Worm (Caenorhabditis elegans) whole organism, L1 larva: ENCODE data around the gene fkb-1.

ENCODE experiments used
- C04F5.9 ChIP-seq: sonication (generic microtip); optimal IDR thresholded peaks from 2 replicates; lab custom pipeline; 2016; ENCODE audit warnings: missing genetic modification characterization, missing compliant biosample characterization
- C16A3.4 ChIP-seq: fragments of 150-350 bp; optimal IDR thresholded peaks from 2 replicates; lab custom pipeline; 2014; ENCODE audit warnings: missing biosample characterization, missing genetic modification characterization
- Y116A8C.19 ChIP-seq: sonication (generic microtip); optimal IDR thresholded peaks from 2 replicates; lab custom pipeline; 2016; ENCODE audit warnings: missing compliant biosample characterization, missing genetic modification characterization, borderline replicate concordance
- alr-1 ChIP-seq: fragments of 200-800 bp; sonication (Bioruptor generic); optimal IDR thresholded peaks from 2 replicates; lab custom pipeline; 2018; ENCODE audit warnings: borderline replicate concordance, mild to moderate bottlenecking, missing genetic modification characterization, missing compliant biosample characterization
- aly-2 ChIP-seq: fragments of 150-350 bp; optimal IDR thresholded peaks from 2 replicates; lab custom pipeline; 2014; ENCODE audit warnings: missing biosample characterization, missing genetic modification characterization
- ama-1 ChIP-seq: fragments of 150-350 bp; optimal IDR thresholded peaks from 2 replicates; lab custom pipeline; 2014
- blmp-1 ChIP-seq: fragments of 150-350 bp; optimal IDR thresholded peaks from 2 replicates; lab custom pipeline; 2014; ENCODE audit warnings: missing biosample characterization, missing genetic modification characterization
- ceh-63 ChIP-seq: fragments of 200-800 bp; sonication (Bioruptor generic); optimal IDR thresholded peaks from 2 replicates; lab custom pipeline; 2018; ENCODE audit warnings: mild to moderate bottlenecking, missing genetic modification characterization, missing compliant biosample characterization
- ceh-8 ChIP-seq: fragments of 200-800 bp; sonication (Bioruptor generic); optimal IDR thresholded peaks from 2 replicates; lab custom pipeline; 2018; ENCODE audit warnings: mild to moderate bottlenecking, missing genetic modification characterization, moderate library complexity, missing compliant biosample characterization
- ceh-88 ChIP-seq: fragments of 200-800 bp; sonication (Bioruptor generic); IDR thresholded peaks from 2 replicates; pipeline ENCODE4 v1.3.6; 2022; ENCODE audit warnings: missing genetic modification characterization, missing compliant biosample characterization
- ceh-90 ChIP-seq: sonication (generic microtip); optimal IDR thresholded peaks from 2 replicates; lab custom pipeline; 2016; ENCODE audit warnings: missing genetic modification characterization, missing compliant biosample characterization
- ces-1 ChIP-seq: fragments of 150-350 bp; optimal IDR thresholded peaks from 2 replicates; lab custom pipeline; 2014; ENCODE audit warnings: missing biosample characterization, missing genetic modification reagents, missing genetic modification characterization
- dsc-1 ChIP-seq: sonication (generic microtip); optimal IDR thresholded peaks from 2 replicates; lab custom pipeline; 2016; ENCODE audit warnings: mild to moderate bottlenecking, missing genetic modification characterization, missing compliant biosample characterization
- efl-1 ChIP-seq, 4 experiments: fragments of 150-350 bp; optimal IDR thresholded peaks in 3 of 4; peaks in 1 of 4; 1 replicate in 1 of 4; 2 replicates in 3 of 4; lab custom pipeline; 2014; ENCODE audit warnings: missing biosample characterization in 2 of 4, missing genetic modification characterization in 2 of 4, missing genetic modification reagents in 2 of 4
- egl-27 ChIP-seq, 2 experiments: fragments of 150-350 bp in 1 of 2; sonication (generic microtip); optimal IDR thresholded peaks; 3 replicates each; lab custom pipeline; 2017 to 2018; ENCODE audit warnings: missing biosample characterization in 2 of 2, missing genetic modification characterization in 2 of 2, missing genetic modification reagents in 2 of 2
- elt-2 ChIP-seq: sonication (generic microtip); optimal IDR thresholded peaks from 2 replicates; lab custom pipeline; 2016; ENCODE audit warnings: missing genetic modification characterization, mild to moderate bottlenecking, inconsistent platforms, missing compliant biosample characterization, missing genetic modification reagents
- elt-3 ChIP-seq, 6 experiments: fragments of 150-350 bp in 1 of 6; sonication (generic microtip); optimal IDR thresholded peaks; 2 replicates each; lab custom pipeline; 2017 to 2018; ENCODE audit warnings: missing biosample characterization in 6 of 6, missing genetic modification characterization in 6 of 6, inconsistent platforms in 1 of 6
- ets-5 ChIP-seq: fragments of 200-800 bp; sonication (Bioruptor generic); IDR thresholded peaks from 2 replicates; pipeline ENCODE4 v1.3.6; 2022; ENCODE audit warnings: missing genetic modification characterization, missing compliant biosample characterization
- fkh-10 ChIP-seq: sonication (generic microtip); optimal IDR thresholded peaks from 2 replicates; lab custom pipeline; 2017; ENCODE audit warnings: missing biosample characterization, missing genetic modification reagents, missing genetic modification characterization
- fkh-4 ChIP-seq: sonication (generic microtip); optimal IDR thresholded peaks from 2 replicates; lab custom pipeline; 2016; ENCODE audit warnings: missing compliant biosample characterization, missing genetic modification characterization, borderline replicate concordance
- fkh-8 ChIP-seq: sonication (generic microtip); optimal IDR thresholded peaks from 2 replicates; lab custom pipeline; 2016; ENCODE audit warnings: mild to moderate bottlenecking, missing genetic modification characterization, missing compliant biosample characterization
- grh-1 ChIP-seq: fragments of 200-800 bp; sonication (Bioruptor generic); IDR thresholded peaks from 2 replicates; pipeline ENCODE4 v1.3.6; 2022; ENCODE audit warnings: missing genetic modification reagents, missing genetic modification characterization, missing compliant biosample characterization
- hlh-17 ChIP-seq: fragments of 200-800 bp; sonication (Bioruptor generic); optimal IDR thresholded peaks from 2 replicates; lab custom pipeline; 2018; ENCODE audit warnings: missing genetic modification characterization, mild to moderate bottlenecking, missing compliant biosample characterization, moderate library complexity, borderline replicate concordance
- hlh-4 ChIP-seq: sonication (generic microtip); optimal IDR thresholded peaks from 2 replicates; lab custom pipeline; 2016; ENCODE audit warnings: mild to moderate bottlenecking, missing genetic modification characterization, missing compliant biosample characterization
- isw-1 ChIP-seq: fragments of 200-800 bp; sonication (Bioruptor generic); IDR thresholded peaks from 2 replicates; pipeline ENCODE4 v1.3.6; 2022; ENCODE audit warnings: missing genetic modification characterization, missing compliant biosample characterization
- jun-1 ChIP-seq: fragments of 150-350 bp; optimal IDR thresholded peaks from 2 replicates; lab custom pipeline; 2014; ENCODE audit warnings: missing biosample characterization, missing genetic modification reagents, missing genetic modification characterization
- lin-13 ChIP-seq: fragments of 150-350 bp; optimal IDR thresholded peaks from 2 replicates; lab custom pipeline; 2014; ENCODE audit warnings: missing biosample characterization, missing genetic modification reagents, missing genetic modification characterization
- lin-15B ChIP-seq: fragments of 150-350 bp; sonication (generic microtip); optimal IDR thresholded peaks from 3 replicates; lab custom pipeline; 2014; ENCODE audit warnings: missing biosample characterization, missing genetic modification characterization
- lin-39 ChIP-seq: fragments of 150-350 bp; optimal IDR thresholded peaks from 2 replicates; lab custom pipeline; 2014; ENCODE audit warnings: missing biosample characterization, missing genetic modification reagents, missing genetic modification characterization
- lsy-2 ChIP-seq, 2 experiments: fragments of 150-350 bp; optimal IDR thresholded peaks; 2 replicates each; lab custom pipeline; 2014; ENCODE audit warnings: missing biosample characterization in 2 of 2, missing genetic modification characterization in 2 of 2
- mab-9 ChIP-seq: fragments of 200-800 bp; sonication (Bioruptor generic); IDR thresholded peaks from 2 replicates; pipeline ENCODE4 v1.3.6; 2022; ENCODE audit warnings: missing genetic modification reagents, missing genetic modification characterization, missing compliant biosample characterization
- mdl-1 ChIP-seq, 2 experiments: fragments of 150-350 bp; optimal IDR thresholded peaks; 2 replicates each; lab custom pipeline; 2014 to 2017; ENCODE audit warnings: missing biosample characterization in 2 of 2, missing genetic modification characterization in 2 of 2, inconsistent platforms in 1 of 2
- mep-1 ChIP-seq: fragments of 150-350 bp; optimal IDR thresholded peaks from 2 replicates; lab custom pipeline; 2014; ENCODE audit warnings: missing biosample characterization, missing genetic modification characterization
- nhr-19 ChIP-seq: fragments of 200-800 bp; sonication (Bioruptor generic); conservative IDR thresholded peaks from 2 replicates; pipeline ENCODE4 v1.3.6; 2022; ENCODE audit warnings: missing genetic modification characterization, missing compliant biosample characterization
- nhr-28 ChIP-seq: fragments of 150-350 bp; optimal IDR thresholded peaks from 2 replicates; lab custom pipeline; 2014; ENCODE audit warnings: missing biosample characterization, missing genetic modification characterization
- nhr-47 ChIP-seq: sonication (generic microtip); optimal IDR thresholded peaks from 2 replicates; lab custom pipeline; 2016; ENCODE audit warnings: mild to moderate bottlenecking, missing genetic modification characterization, moderate library complexity, missing compliant biosample characterization
- nhr-71 ChIP-seq: sonication (generic microtip); optimal IDR thresholded peaks from 2 replicates; lab custom pipeline; 2016; ENCODE audit warnings: mild to moderate bottlenecking, missing genetic modification characterization, moderate library complexity, missing compliant biosample characterization
- nhr-84 ChIP-seq: sonication (generic microtip); optimal IDR thresholded peaks from 2 replicates; lab custom pipeline; 2017; ENCODE audit warnings: missing biosample characterization, missing genetic modification characterization
- nhr-85 ChIP-seq: sonication (generic microtip); peaks from one replicate; lab custom pipeline; 2016; ENCODE audit warnings: missing genetic modification characterization, inconsistent platforms, missing compliant biosample characterization
- pax-3 ChIP-seq: fragments of 200-800 bp; sonication (Bioruptor generic); optimal IDR thresholded peaks from 2 replicates; lab custom pipeline; 2018; ENCODE audit warnings: mild to moderate bottlenecking, missing genetic modification characterization, moderate library complexity, missing compliant biosample characterization
- pqm-1 ChIP-seq: sonication (generic microtip); optimal IDR thresholded peaks from 3 replicates; lab custom pipeline; 2017; ENCODE audit warnings: missing biosample characterization, missing genetic modification characterization
- snpc-4 ChIP-seq: fragments of 150-350 bp; optimal IDR thresholded peaks from 2 replicates; lab custom pipeline; 2014; ENCODE audit warnings: missing biosample characterization, missing genetic modification characterization
- snu-23 ChIP-seq: sonication (generic microtip); optimal IDR thresholded peaks from 2 replicates; lab custom pipeline; 2016; ENCODE audit warnings: missing genetic modification characterization, missing compliant biosample characterization
- sox-4 ChIP-seq: sonication (generic microtip); optimal IDR thresholded peaks from 2 replicates; lab custom pipeline; 2016; ENCODE audit warnings: missing genetic modification characterization, missing compliant biosample characterization
- tlp-1 ChIP-seq: fragments of 150-350 bp; optimal IDR thresholded peaks from 2 replicates; lab custom pipeline; 2014; ENCODE audit warnings: missing biosample characterization, missing genetic modification characterization
- unc-130 ChIP-seq: fragments of 150-350 bp; optimal IDR thresholded peaks from 2 replicates; lab custom pipeline; 2017; ENCODE audit warnings: missing biosample characterization, missing genetic modification characterization, inconsistent platforms
- unc-30 ChIP-seq: sonication (generic microtip); optimal IDR thresholded peaks from 2 replicates; lab custom pipeline; 2017; ENCODE audit warnings: missing biosample characterization, missing genetic modification characterization
- unc-62 ChIP-seq: fragments of 150-350 bp; optimal IDR thresholded peaks from 2 replicates; lab custom pipeline; 2014; ENCODE audit warnings: missing biosample characterization, missing genetic modification reagents, missing genetic modification characterization
- unc-86 ChIP-seq: sonication (generic microtip); optimal IDR thresholded peaks from 2 replicates; lab custom pipeline; 2016; ENCODE audit warnings: missing genetic modification characterization, missing compliant biosample characterization
- unc-98 ChIP-seq: fragments of 200-800 bp; sonication (Bioruptor generic); IDR thresholded peaks from 2 replicates; pipeline ENCODE4 v1.3.6; 2022; ENCODE audit warnings: missing genetic modification characterization, missing compliant biosample characterization
- vab-15 ChIP-seq: sonication (generic microtip); optimal IDR thresholded peaks from 2 replicates; lab custom pipeline; 2017; ENCODE audit warnings: missing genotype, mild to moderate bottlenecking, missing genetic modification characterization, missing compliant biosample characterization
- zip-4 ChIP-seq: fragments of 200-800 bp; sonication (Bioruptor generic); optimal IDR thresholded peaks from 2 replicates; lab custom pipeline; 2018; ENCODE audit warnings: mild to moderate bottlenecking, missing genetic modification characterization, moderate library complexity, missing compliant biosample characterization
- ztf-4 ChIP-seq: fragments of 150-350 bp; optimal IDR thresholded peaks from 2 replicates; lab custom pipeline; 2014; ENCODE audit warnings: missing biosample characterization, missing genetic modification characterization

fkb-1 gene

ce11 chrIV:11036222-11036621 is at the start of gene fkb-1:
TSS of gene fkb-1 (plus strand) at chrIV:11036582.
- TF ChIP-seq snu-23 (GFP tag; lab: Kevin White, UChicago) (peak; percentile 86), dsc-1 (tag; lab: Kevin White, UChicago) (peak; percentile 61), pqm-1 (tag; lab: Kevin White, UChicago) (no peak), ceh-63 (GFP tag; lab: Kevin White, UChicago) (no peak), unc-62 (GFP tag; lab: Kevin White, UChicago) (no peak), nhr-84 (no peak), lin-13 (GFP tag; lab: Kevin White, UChicago) (peak; percentile 47), nhr-19 (GFP tag; lab: Robert Waterston, UW) (peak; percentile 71), unc-86 (tag; lab: Kevin White, UChicago) (peak; percentile 56), alr-1 (no peak), nhr-28 (no peak), elt-2 (tag; lab: Kevin White, UChicago) (peak; percentile 3), ces-1 (GFP tag; lab: Kevin White, UChicago) (no peak), mab-9 (GFP tag; lab: Robert Waterston, UW) (no peak), lsy-2 (tag; optimal IDR thresholded peaks at IDR 0.05; lab: Kevin White, UChicago) (peak; percentile 82 to 85), ceh-90 (no peak), Y116A8C.19 (tag; lab: Kevin White, UChicago) (no peak), C16A3.4 (peak; percentile 73), snpc-4 (tag; lab: Kevin White, UChicago) (peak; percentile 12), fkh-10 (GFP tag; lab: Kevin White, UChicago) (no peak), egl-27 (tag; optimal IDR thresholded peaks at IDR 0.05; lab: Kevin White, UChicago) (no peak), grh-1 (GFP tag; lab: Robert Waterston, UW) (no peak), jun-1 (tag; lab: Kevin White, UChicago) (peak; percentile 30), ztf-4 (tag; lab: Kevin White, UChicago) (no peak), aly-2 (tag; lab: Kevin White, UChicago) (no peak), ceh-88 (GFP tag; lab: Robert Waterston, UW) (peak; percentile 25; the same call in 1 of the 2 replicates), ceh-8 (GFP tag; lab: Kevin White, UChicago) (peak; percentile 6), unc-98 (GFP tag; lab: Robert Waterston, UW) (no peak), vab-15 (no peak), blmp-1 (tag; lab: Kevin White, UChicago) (peak; percentile 29), unc-130 (tag; lab: Kevin White, UChicago) (peak; percentile 42), nhr-71 (peak; percentile 82), hlh-17 (GFP tag; lab: Kevin White, UChicago) (no peak), ets-5 (GFP tag; lab: Robert Waterston, UW) (no peak), mep-1 (tag; lab: Kevin White, UChicago) (peak; percentile 83), nhr-85 (tag; lab: Kevin White, UChicago) (peak; percentile 84), pax-3 (no peak), ama-1 (lab: Kevin White, UChicago) (no peak), sox-4 (tag; lab: Kevin White, UChicago) (peak; percentile 19), lin-15B (tag; lab: Kevin White, UChicago) (peak; percentile 6), hlh-4 (tag; lab: Kevin White, UChicago) (no peak), mdl-1 (tag; optimal IDR thresholded peaks at IDR 0.05; lab: Kevin White, UChicago) (peak in 1 of 2 experiments; percentile 61), fkh-8 (tag; lab: Kevin White, UChicago) (peak; percentile 58), nhr-47 (tag; lab: Kevin White, UChicago) (peak; percentile 80), tlp-1 (no peak), lin-39 (tag; lab: Kevin White, UChicago) (peak; percentile 54), fkh-4 (tag; lab: Kevin White, UChicago) (no peak), C04F5.9 (tag; lab: Kevin White, UChicago) (no peak), elt-3 (tag; optimal IDR thresholded peaks at IDR 0.05; lab: Kevin White, UChicago) (peak in 1 of 6 experiments; percentile 45), isw-1 (peak; percentile 43), zip-4 (no peak), unc-30 (no peak), efl-1 (optimal IDR thresholded peaks at IDR 0.05; lab: Kevin White, UChicago) (peak; percentile 66 to 78), efl-1 (GFP tag; optimal IDR thresholded peaks at IDR 0.05 in 1 of 2; lab: Kevin White, UChicago) (peak; percentile 68 to 96)
